Fruit fly (Drosophila melanogaster) whole organism, adult: Measurements from ENCODE around the gene Bub1.

ENCODE experiments used
- CG5204 ChIP-seq: fragments of 200-800 bp; sonication (Bioruptor generic); optimal IDR thresholded peaks from 2 replicates; lab custom pipeline; 2016; ENCODE audit warnings: missing biosample characterization, missing genetic modification characterization
- Crg-1 ChIP-seq: fragments of 200-800 bp; sonication (Bioruptor generic); optimal IDR thresholded peaks from 2 replicates; lab custom pipeline; 2016; ENCODE audit warnings: missing biosample characterization, missing genetic modification characterization
- pad ChIP-seq: fragments of 200-800 bp; sonication (Bioruptor generic); optimal IDR thresholded peaks from 3 replicates; lab custom pipeline; 2017; ENCODE audit warnings: missing biosample characterization, missing genetic modification characterization, mild to moderate bottlenecking, moderate library complexity, missing genetic modification reagents

dm6 chr2L:5295245-5295572 is 16.5 kb downstream of the Bub1 start:
- TF ChIP-seq Crg-1 (GFP tag; lab: Kevin White, UChicago) (no peak), CG5204 (GFP tag; lab: Kevin White, UChicago) (no peak), pad (GFP tag; lab: Kevin White, UChicago) (no peak)
